Fruit fly (Drosophila melanogaster): ENCODE results near the gene CG17242.

The CG17242 gene

DNA sequence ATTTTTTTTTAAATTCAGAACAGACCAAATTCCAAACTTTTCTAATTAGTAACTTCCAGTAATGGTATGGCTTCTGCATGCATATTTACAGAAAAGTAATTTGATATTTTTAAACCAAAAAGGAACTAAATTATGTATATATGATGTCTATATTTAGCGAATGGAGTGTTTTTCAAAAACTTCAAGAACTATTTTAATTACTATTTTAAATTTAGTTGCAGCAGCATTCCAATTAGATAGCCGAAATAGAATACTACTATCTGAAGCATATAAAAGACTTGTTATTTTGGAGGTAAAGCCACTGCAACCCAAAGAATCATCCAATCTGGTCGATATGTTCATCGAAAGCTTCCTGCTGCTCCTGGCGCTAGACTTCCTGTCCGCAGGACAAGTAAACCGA lies 16.2 kb downstream of the CG17242 start, which contains the start of gene CG17234:
CG17234 (plus strand) TSS at position 301 of the 400 bp plus-strand sequence.
- TF ChIP-seq tll (GFP tag; optimal IDR thresholded peaks at IDR 0.05) (no peak), CG6689 (GFP tag; IDR thresholded peaks at IDR 0.05) (no peak), CG2889 (GFP tag; IDR thresholded peaks at IDR 0.05) (no peak), CG10366 (GFP tag; IDR thresholded peaks at IDR 0.05) (no peak), Lhr (GFP tag; optimal IDR thresholded peaks at IDR 0.05) (no peak), al (GFP tag; IDR thresholded peaks at IDR 0.05) (no peak), eve (GFP tag; optimal IDR thresholded peaks at IDR 0.05) (no peak), exex (tag; optimal IDR thresholded peaks at IDR 0.05) (no peak), CG13287 (GFP tag; IDR thresholded peaks at IDR 0.05; ENCODE audit: partially characterized antibody) (no peak)

DNA sequence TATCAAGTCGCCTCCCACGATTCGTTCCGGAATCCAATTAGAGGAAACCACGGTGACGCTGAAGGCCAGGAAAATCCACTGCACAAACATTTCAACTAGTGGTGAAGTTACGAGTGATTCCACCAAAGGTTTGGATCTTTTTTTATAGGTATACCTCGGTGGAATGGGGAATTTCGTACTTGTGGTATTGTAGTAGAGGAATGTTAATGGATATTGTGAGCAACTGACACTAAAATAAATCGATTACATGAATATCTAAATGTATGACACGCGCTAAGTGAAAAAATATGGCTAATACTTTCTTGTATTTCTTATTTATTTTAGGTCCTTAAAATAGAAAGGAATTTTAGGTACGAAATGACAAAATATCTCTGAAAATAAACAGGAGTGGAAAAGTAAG lies 16.7 kb downstream of the CG17242 start, which contains the start of gene CG17239:
CG17239 (minus strand) TSS at position 101 of the 400 bp plus-strand sequence.
- TF ChIP-seq dpn (GFP tag; optimal IDR thresholded peaks at IDR 0.05) (no peak), Hmx (GFP tag; optimal IDR thresholded peaks at IDR 0.05) (no peak), CG33557 (GFP tag; optimal IDR thresholded peaks at IDR 0.05) (no peak), Ptx1 (GFP tag; IDR thresholded peaks at IDR 0.05) (no peak), Mes4 (GFP tag; optimal IDR thresholded peaks at IDR 0.05) (no peak), tgo (GFP tag; IDR thresholded peaks at IDR 0.05) (no peak), slbo (GFP tag; IDR thresholded peaks at IDR 0.05) (no peak), bcd (GFP tag; optimal IDR thresholded peaks at IDR 0.05) (no peak), Opbp (GFP tag; IDR thresholded peaks at IDR 0.05; ENCODE audit: partially characterized antibody) (no peak), CG9817 (tag; optimal IDR thresholded peaks at IDR 0.05) (no peak), Hr51 (GFP tag; optimal IDR thresholded peaks at IDR 0.05) (no peak), CG13894 (tag; optimal IDR thresholded peaks at IDR 0.05) (no peak)

DNA sequence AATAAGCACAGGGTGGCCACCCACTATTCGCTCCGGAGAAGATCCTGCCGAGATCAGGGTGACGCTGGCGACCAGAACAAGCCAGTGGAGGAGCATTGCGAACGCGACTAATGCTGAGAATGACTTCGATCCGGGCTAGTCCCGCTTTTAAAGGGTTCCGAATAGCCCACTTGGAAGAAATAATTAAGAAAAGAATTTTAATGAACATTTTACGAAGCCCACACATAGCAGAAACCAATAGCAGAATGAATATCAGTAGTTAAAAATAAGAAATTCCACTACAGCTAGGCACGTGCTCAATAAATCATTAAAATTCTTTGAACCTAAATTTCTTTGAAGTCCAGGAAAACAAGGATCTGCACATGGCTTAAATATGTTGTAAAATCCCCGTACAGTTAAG lies 17.8 kb downstream of the CG17242 start, which contains the start of gene Ser12:
Ser12 (minus strand) TSS at position 101 of the 400 bp plus-strand sequence.
- TF ChIP-seq Dbx (GFP tag; IDR thresholded peaks at IDR 0.05) (no peak), CG32767 (GFP tag; IDR thresholded peaks at IDR 0.05) (no peak), CG2120 (GFP tag; optimal IDR thresholded peaks at IDR 0.05) (no peak), maf-S (GFP tag; optimal IDR thresholded peaks at IDR 0.05) (no peak), CG11085 (GFP tag; IDR thresholded peaks at IDR 0.05) (no peak), dysf (GFP tag; IDR thresholded peaks at IDR 0.05) (no peak), zfh2 (GFP tag; optimal IDR thresholded peaks at IDR 0.05) (no peak), h (optimal IDR thresholded peaks at IDR 0.05) (no peak)

DNA sequence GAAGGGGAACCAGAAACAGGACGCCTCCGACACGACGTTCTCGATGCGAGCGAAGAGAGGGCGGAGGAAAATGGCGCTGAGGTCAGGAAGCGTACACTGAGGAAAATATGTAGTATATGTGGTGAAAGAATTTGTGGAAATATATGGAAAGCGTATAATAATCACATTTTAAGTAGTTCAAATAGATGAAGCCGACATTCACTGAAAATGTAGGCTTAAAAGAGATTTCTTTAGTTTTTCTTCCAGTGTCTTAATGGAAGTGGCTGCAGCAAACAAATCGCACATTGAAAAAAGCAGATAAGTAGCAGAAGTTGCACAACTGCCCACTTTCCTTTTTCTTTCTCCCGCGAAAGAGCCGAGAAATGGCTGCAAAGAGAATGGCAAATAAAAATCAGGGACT lies 19.4 kb downstream of the CG17242 start:
- TF ChIP-seq ci (GFP tag; IDR thresholded peaks at IDR 0.05) (no peak), CG9876 (GFP tag; optimal IDR thresholded peaks at IDR 0.05) (no peak), row (GFP tag; IDR thresholded peaks at IDR 0.05) (peak; percentile 32; the same call in 2 of the 3 replicates), dysf (GFP tag; IDR thresholded peaks at IDR 0.05) (0 out of 3 replicates have a peak, but pooled peaks have one; percentile 31), sens (GFP tag) (peak; percentile 70), CG9437 (GFP tag; optimal IDR thresholded peaks at IDR 0.05) (no peak), Ets97D (GFP tag; optimal IDR thresholded peaks at IDR 0.05) (no peak), slbo (GFP tag; IDR thresholded peaks at IDR 0.05) (peak; percentile 27; the same call in 1 of the 2 replicates), ttk (GFP tag; IDR thresholded peaks at IDR 0.05) (0 out of 2 replicates have a peak, but pooled peaks have one; percentile 9), CG3847 (GFP tag; IDR thresholded peaks at IDR 0.05) (no peak), Hmr (GFP tag; optimal IDR thresholded peaks at IDR 0.05) (peak; percentile 7), Camta (GFP tag; optimal IDR thresholded peaks at IDR 0.05) (no peak), CG10209 (GFP tag; optimal IDR thresholded peaks at IDR 0.05) (no peak), NfI (GFP tag; optimal IDR thresholded peaks at IDR 0.05) (no peak), prd (optimal IDR thresholded peaks at IDR 0.05) (no peak), prd (GFP tag; IDR thresholded peaks at IDR 0.05) (peak; percentile 65; the same call in 2 of the 3 replicates), Chrac-16 (GFP tag; optimal IDR thresholded peaks at IDR 0.05) (no peak), CG8359 (GFP tag; optimal IDR thresholded peaks at IDR 0.05; ENCODE audit: borderline replicate concordance) (no peak), CG10979 (tag; optimal IDR thresholded peaks at IDR 0.05) (no peak), CG31441 (GFP tag; IDR thresholded peaks at IDR 0.05) (no peak), psq (GFP tag; optimal IDR thresholded peaks at IDR 0.05) (no peak)

All from whole organism, embryonic.